Fruit fly (Drosophila melanogaster): ENCODE data around the gene CG8419.

DNA sequence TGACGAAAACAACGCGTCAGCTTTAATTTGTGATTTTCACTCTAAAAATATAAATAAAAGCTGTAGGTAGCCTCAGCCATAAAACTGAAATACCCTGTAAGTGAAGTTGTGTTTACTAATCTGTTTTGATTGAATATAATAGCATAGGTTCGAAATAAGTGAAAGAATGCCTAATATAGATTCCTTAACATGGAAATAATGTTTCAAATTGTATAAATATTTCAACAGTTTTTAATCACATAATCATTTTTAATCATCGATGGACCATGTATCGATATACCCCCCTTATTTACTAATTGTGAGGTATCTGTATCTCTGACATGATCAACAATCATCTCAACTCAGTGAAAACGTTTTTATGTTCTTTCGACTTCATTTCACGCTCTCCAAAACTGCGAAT lies 49.4 kb downstream of the CG8419 start:
- peak; percentile 15 for TF ChIP-seq CG7101 (tag; optimal IDR thresholded peaks at IDR 0.05)
- TF ChIP-seq ovo (GFP tag; optimal IDR thresholded peaks at IDR 0.05): no peak
- no peak for TF ChIP-seq CG12768 (GFP tag; optimal IDR thresholded peaks at IDR 0.05)
- no peak for TF ChIP-seq cnc (optimal IDR thresholded peaks at IDR 0.05)
- TF ChIP-seq CG5204 (GFP tag; optimal IDR thresholded peaks at IDR 0.05): no peak
- no peak for TF ChIP-seq Crg-1 (GFP tag; optimal IDR thresholded peaks at IDR 0.05)
